Fruit fly (Drosophila melanogaster): ENCODE measurements around the gene He.
A peak's percentile ranks its signal among the peaks of the same experiment; 100 is the strongest.

The He gene

dm6 chr2L:13928461-13928860, 44.3 kb downstream of the He start:
- TF ChIP-seq CG14441 (GFP tag; IDR thresholded peaks at IDR 0.05) = 0 out of 2 replicates have a peak, but pooled peaks have one; percentile 19
- peak; percentile 14 for TF ChIP-seq zen (tag; optimal IDR thresholded peaks at IDR 0.05)
- no peak for TF ChIP-seq CG6765 (GFP tag; optimal IDR thresholded peaks at IDR 0.05)
- no peak for TF ChIP-seq dysf (GFP tag; IDR thresholded peaks at IDR 0.05)
- TF ChIP-seq CG18476 (GFP tag; optimal IDR thresholded peaks at IDR 0.05) = peak; percentile 62
- TF ChIP-seq Dip2 (GFP tag; IDR thresholded peaks at IDR 0.05) = no peak
- TF ChIP-seq Drgx (GFP tag; IDR thresholded peaks at IDR 0.05) = peak; percentile 39; the same call in 1 of the 2 replicates
- TF ChIP-seq CG6175 (GFP tag; IDR thresholded peaks at IDR 0.05) = 0 out of 3 replicates have a peak, but pooled peaks have one; percentile 24
- peak; percentile 3 for TF ChIP-seq CG11504 (tag; optimal IDR thresholded peaks at IDR 0.05)

dm6 chr2L:13925699-13926098, 47.0 kb downstream of the He start:
- no peak for TF ChIP-seq tgo (GFP tag; IDR thresholded peaks at IDR 0.05)
- no peak for TF ChIP-seq CG4360 (GFP tag; IDR thresholded peaks at IDR 0.05)
- TF ChIP-seq sqz (GFP tag; optimal IDR thresholded peaks at IDR 0.05) = no peak
- TF ChIP-seq CG9876 (GFP tag; optimal IDR thresholded peaks at IDR 0.05) = no peak
- no peak for TF ChIP-seq cato (GFP tag; optimal IDR thresholded peaks at IDR 0.05; ENCODE audit: borderline replicate concordance)
- TF ChIP-seq CG12155 (GFP tag; optimal IDR thresholded peaks at IDR 0.05) = no peak
- no peak for TF ChIP-seq CG15601 (tag; optimal IDR thresholded peaks at IDR 0.05)
- TF ChIP-seq Rfx (GFP tag; IDR thresholded peaks at IDR 0.05) = no peak
- no peak for TF ChIP-seq NC2α (GFP tag; optimal IDR thresholded peaks at IDR 0.05)
- TF ChIP-seq CG7556 (GFP tag; optimal IDR thresholded peaks at IDR 0.05) = no peak
- TF ChIP-seq seq (GFP tag; IDR thresholded peaks at IDR 0.05) = no peak
- TF ChIP-seq CG7357 (GFP tag; IDR thresholded peaks at IDR 0.05) = no peak
- TF ChIP-seq CG11456 (GFP tag; IDR thresholded peaks at IDR 0.05) = no peak
- no peak for TF ChIP-seq cwo (GFP tag; optimal IDR thresholded peaks at IDR 0.05)
- TF ChIP-seq ranshi (GFP tag; IDR thresholded peaks at IDR 0.05) = no peak
- TF ChIP-seq Abd-B (GFP tag; optimal IDR thresholded peaks at IDR 0.05) = no peak

- TF ChIP-seq Dfd (GFP tag; optimal IDR thresholded peaks at IDR 0.05) (no peak), Scr (GFP tag; IDR thresholded peaks at IDR 0.05; ENCODE audit: partially characterized antibody) (no peak), nerfin-2 (GFP tag; IDR thresholded peaks at IDR 0.05; ENCODE audit: partially characterized antibody) (no peak), HmgZ (tag; optimal IDR thresholded peaks at IDR 0.05) (no peak), ato (GFP tag; IDR thresholded peaks at IDR 0.05; ENCODE audit: partially characterized antibody) (no peak), CG4282 (GFP tag; optimal IDR thresholded peaks at IDR 0.05) (no peak), Ets65A (GFP tag) (peak; percentile 25)
Measured at dm6 chr2L:13923984-13924383, 48.8 kb downstream of the He start.

- TF ChIP-seq CG4360 (GFP tag; IDR thresholded peaks at IDR 0.05) (peak; percentile 38; the same call in 1 of the 2 replicates), CG3847 (GFP tag; IDR thresholded peaks at IDR 0.05) (0 out of 2 replicates have a peak, but pooled peaks have one; percentile 21), Dad (GFP tag; optimal IDR thresholded peaks at IDR 0.05) (no peak), Ets97D (GFP tag; optimal IDR thresholded peaks at IDR 0.05) (no peak), CG15514 (GFP tag; optimal IDR thresholded peaks at IDR 0.05) (no peak), H2.0 (GFP tag; IDR thresholded peaks at IDR 0.05) (no peak), Ets65A (GFP tag) (peak; percentile 68), Hr39 (optimal IDR thresholded peaks at IDR 0.05) (no peak), pros (GFP tag; optimal IDR thresholded peaks at IDR 0.05) (no peak), CG11504 (tag; optimal IDR thresholded peaks at IDR 0.05) (no peak), Dip2 (GFP tag; IDR thresholded peaks at IDR 0.05) (no peak), CG5245 (GFP tag; optimal IDR thresholded peaks at IDR 0.05) (no peak), CG31441 (GFP tag; IDR thresholded peaks at IDR 0.05) (no peak), CG10431 (GFP tag; optimal IDR thresholded peaks at IDR 0.05) (no peak), CG1647 (GFP tag; optimal IDR thresholded peaks at IDR 0.05) (no peak), tll (GFP tag; optimal IDR thresholded peaks at IDR 0.05) (no peak), CG17612 (GFP tag; IDR thresholded peaks at IDR 0.05) (0 out of 2 replicates have a peak, but pooled peaks have one; percentile 5), CkIIα-i1 (GFP tag; IDR thresholded peaks at IDR 0.05) (no peak), Drgx (GFP tag; IDR thresholded peaks at IDR 0.05) (no peak), Scr (GFP tag; IDR thresholded peaks at IDR 0.05; ENCODE audit: partially characterized antibody) (no peak), CG9932 (GFP tag; IDR thresholded peaks at IDR 0.05) (no peak), CG8281 (tag; optimal IDR thresholded peaks at IDR 0.05) (no peak), CG12155 (GFP tag; optimal IDR thresholded peaks at IDR 0.05) (no peak)
Measured at dm6 chr2L:13923453-13923852, 49.3 kb downstream of the He start, which contains the start of gene Vajk1. Gene Vajk1 (minus strand): TSS chr2L:13923553.

Measured in whole organism, embryonic.